Worm (Caenorhabditis elegans) whole organism, L1 larva: ENCODE results near the gene T19D12.6.
"Not testable (repeated sequence)": the region's sequence is repeated elsewhere in the genome, so short reads cannot be mapped to it uniquely, and the experiment has no call there.

ENCODE experiments used
- lin-15B ChIP-seq: fragments of 150-350 bp; sonication (generic microtip); optimal IDR thresholded peaks from 3 replicates; lab custom pipeline; 2014; ENCODE audit warnings: missing biosample characterization, missing genetic modification characterization
- lin-39 ChIP-seq: fragments of 150-350 bp; optimal IDR thresholded peaks from 2 replicates; lab custom pipeline; 2014; ENCODE audit warnings: missing biosample characterization, missing genetic modification reagents, missing genetic modification characterization
- nhr-47 ChIP-seq: sonication (generic microtip); optimal IDR thresholded peaks from 2 replicates; lab custom pipeline; 2016; ENCODE audit warnings: mild to moderate bottlenecking, missing genetic modification characterization, moderate library complexity, missing compliant biosample characterization

DNA sequence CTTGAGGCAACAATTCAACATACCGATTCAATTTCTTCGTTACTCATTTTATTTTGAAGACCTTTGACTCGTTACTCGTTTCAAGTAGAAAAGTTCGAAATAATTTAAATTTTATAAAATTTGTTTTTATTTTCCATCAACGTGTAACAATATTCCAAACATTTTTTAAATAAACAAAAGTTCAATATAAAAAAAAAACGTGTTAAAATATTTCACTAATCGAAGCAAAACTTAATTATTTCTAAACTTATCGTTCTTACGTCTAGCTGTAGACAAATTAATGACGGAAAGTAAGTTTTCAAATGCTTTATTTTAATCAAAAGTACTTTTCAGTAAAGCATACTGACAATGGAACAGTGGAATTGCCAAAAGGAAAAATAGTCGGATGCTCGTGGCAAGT lies 15.7 kb downstream of the T19D12.6 start, which contains the start of the genes F54H5.5 and F54H5.2:
- not testable (repeated sequence) for TF ChIP-seq nhr-47, lin-39, lin-15B (tag; lab: Kevin White, UChicago)
